Fruit fly (Drosophila melanogaster) whole organism, wandering third instar larva: ENCODE results near the gene Bre1.

Source experiments
- Abd-B ChIP-seq: fragments of >200 bp; optimal IDR thresholded peaks from 2 replicates; lab custom pipeline; 2017; ENCODE audit warnings: missing biosample characterization, missing genetic modification characterization
- Dfd ChIP-seq: fragments of >200 bp; optimal IDR thresholded peaks from 2 replicates; lab custom pipeline; 2017; ENCODE audit warnings: missing biosample characterization, missing genetic modification characterization
- Hr78 ChIP-seq: fragments of >200 bp; optimal IDR thresholded peaks from 2 replicates; lab custom pipeline; 2017; ENCODE audit warnings: missing biosample characterization, missing genetic modification characterization
- Sp1 ChIP-seq: fragments of 200-800 bp; sonication (Bioruptor generic); optimal IDR thresholded peaks from 3 replicates; lab custom pipeline; 2019; ENCODE audit warnings: missing biosample characterization, mild to moderate bottlenecking, missing genetic modification characterization, moderate library complexity
- usp ChIP-seq: fragments of >200 bp; optimal IDR thresholded peaks from 2 replicates; lab custom pipeline; 2017; ENCODE audit warnings: missing biosample characterization, missing genetic modification characterization

DNA sequence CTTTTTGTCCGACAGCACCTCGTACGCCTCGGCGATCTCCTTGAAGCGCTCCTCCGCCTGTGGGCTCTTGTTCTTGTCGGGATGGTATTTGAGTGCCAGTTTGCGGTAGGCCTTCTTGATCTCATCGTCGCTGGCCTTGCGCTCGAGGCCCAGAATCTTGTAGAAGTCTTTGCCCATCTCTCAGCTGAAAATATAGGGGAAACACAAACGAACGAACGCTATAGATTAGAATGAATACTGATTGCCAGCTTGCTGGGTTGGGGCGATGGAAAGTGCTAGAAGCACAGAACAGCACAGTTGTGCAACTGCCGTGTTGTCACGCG is 42.6 kb downstream of the Bre1 start:
- no peak for TF ChIP-seq usp (GFP tag; lab: Kevin White, UChicago)
- TF ChIP-seq Hr78 (GFP tag; lab: Kevin White, UChicago): no peak
- no peak for TF ChIP-seq Dfd
- no peak for TF ChIP-seq Sp1
- no peak for TF ChIP-seq Abd-B (GFP tag; lab: Kevin White, UChicago)
